Worm (Caenorhabditis elegans) whole organism, young adult: Measurements from ENCODE around the gene msp-50.
A peak's percentile ranks its signal among the peaks of the same experiment; 100 is the strongest.

Experiments used
- B0035.1 ChIP-seq: sonication (generic microtip); optimal IDR thresholded peaks from 2 replicates; lab custom pipeline; 2016; ENCODE audit warnings: missing genetic modification characterization, mild to moderate bottlenecking, missing compliant biosample characterization, missing genotype, missing genetic modification reagents
- B0336.3 ChIP-seq: fragments of 200-800 bp; sonication (Bioruptor generic); IDR thresholded peaks from 2 replicates; pipeline ENCODE4 v1.3.6; 2022; ENCODE audit warnings: missing genetic modification characterization, missing compliant biosample characterization
- C17E4.6 ChIP-seq: fragments of 200-800 bp; sonication (Bioruptor generic); IDR thresholded peaks from 2 replicates; pipeline ENCODE4 v1.3.6; 2022; ENCODE audit warnings: missing genetic modification reagents, missing genetic modification characterization, missing compliant biosample characterization
- F22D6.2 ChIP-seq: sonication (generic microtip); optimal IDR thresholded peaks from 2 replicates; lab custom pipeline; 2016; ENCODE audit warnings: mild to moderate bottlenecking, missing genetic modification characterization, missing compliant biosample characterization
- F49E8.2 ChIP-seq: sonication (generic microtip); optimal IDR thresholded peaks from 3 replicates; lab custom pipeline; 2017; ENCODE audit warnings: missing genetic modification characterization, mild to moderate bottlenecking, missing compliant biosample characterization, antibody characterized with exemption, moderate library complexity; ENCODE audit not compliant: insufficient read depth
- F57A8.1 ChIP-seq: fragments of 200-800 bp; sonication (Bioruptor generic); optimal IDR thresholded peaks from 2 replicates; lab custom pipeline; 2018; ENCODE audit warnings: mild to moderate bottlenecking, missing genetic modification characterization, moderate library complexity, missing compliant biosample characterization
- K11D2.4 ChIP-seq: fragments of 200-800 bp; sonication (Bioruptor generic); IDR thresholded peaks from 2 replicates; pipeline ENCODE4 v1.3.6; 2022; ENCODE audit warnings: missing genetic modification reagents, missing genetic modification characterization, missing compliant biosample characterization
- K12H6.12 ChIP-seq: fragments of 200-800 bp; sonication (Bioruptor generic); optimal IDR thresholded peaks from 2 replicates; lab custom pipeline; 2018; ENCODE audit warnings: mild to moderate bottlenecking, missing genetic modification characterization, missing compliant biosample characterization
- Y53G8AR.9 ChIP-seq: fragments of 200-800 bp; sonication (Bioruptor generic); conservative IDR thresholded peaks from 2 replicates; pipeline ENCODE4 v1.3.6; 2022; ENCODE audit warnings: missing genetic modification reagents, missing genetic modification characterization, missing compliant biosample characterization
- Y56A3A.18 ChIP-seq: fragments of 200-800 bp; sonication (Bioruptor generic); IDR thresholded peaks from 2 replicates; pipeline ENCODE4 v1.3.6; 2022; ENCODE audit warnings: missing genetic modification reagents, missing genetic modification characterization, missing compliant biosample characterization
- Y67H2A.10 ChIP-seq: fragments of 200-800 bp; sonication (Bioruptor generic); conservative IDR thresholded peaks from 2 replicates; pipeline ENCODE4 v1.3.6; 2022; ENCODE audit warnings: missing genetic modification reagents, missing genetic modification characterization, missing compliant biosample characterization
- Y95B8A.8 ChIP-seq: fragments of 200-800 bp; sonication (Bioruptor generic); IDR thresholded peaks from 2 replicates; pipeline ENCODE4 v1.3.6; 2022; ENCODE audit warnings: missing genetic modification reagents, missing genetic modification characterization, missing compliant biosample characterization
- atf-7 ChIP-seq: sonication (generic microtip); optimal IDR thresholded peaks from 2 replicates; lab custom pipeline; 2017; ENCODE audit warnings: mild to moderate bottlenecking, missing genetic modification characterization, missing compliant biosample characterization
- attf-6 ChIP-seq: fragments of 200-800 bp; sonication (Bioruptor generic); IDR thresholded peaks from 2 replicates; pipeline ENCODE4 v1.3.6; 2022; ENCODE audit warnings: missing genetic modification reagents, missing genetic modification characterization, missing compliant biosample characterization
- bed-1 ChIP-seq: fragments of 200-800 bp; sonication (Bioruptor generic); IDR thresholded peaks from 2 replicates; pipeline ENCODE4 v1.3.6; 2022; ENCODE audit warnings: missing genetic modification reagents, missing genetic modification characterization, missing compliant biosample characterization
- cebp-1 ChIP-seq, 2 experiments: fragments of 200-800 bp in 1 of 2; sonication (Bioruptor generic) in 1 of 2; sonication (generic microtip) in 1 of 2; IDR thresholded peaks in 1 of 2; optimal IDR thresholded peaks in 1 of 2; 2 replicates each; pipeline versions ENCODE4 v1.3.6 to Lab custom; 2017 to 2022; ENCODE audit warnings: missing compliant biosample characterization in 2 of 2, missing genetic modification characterization in 2 of 2, mild to moderate bottlenecking in 1 of 2, missing genetic modification reagents in 1 of 2, moderate library complexity in 1 of 2
- chd-7 ChIP-seq: sonication (generic microtip); optimal IDR thresholded peaks from 2 replicates; lab custom pipeline; 2016; ENCODE audit warnings: mild to moderate bottlenecking, missing genetic modification characterization, moderate library complexity, missing compliant biosample characterization
- dox-1 ChIP-seq: fragments of 200-800 bp; sonication (Bioruptor generic); IDR thresholded peaks from 2 replicates; pipeline ENCODE4 v1.3.6; 2022; ENCODE audit warnings: missing genetic modification reagents, missing genetic modification characterization, missing compliant biosample characterization
- efl-1 ChIP-seq: fragments of 150-350 bp; optimal IDR thresholded peaks from 2 replicates; lab custom pipeline; 2014; ENCODE audit warnings: missing biosample characterization, missing genetic modification reagents, missing genetic modification characterization
- egrh-3 ChIP-seq: fragments of 200-800 bp; sonication (Bioruptor generic); IDR thresholded peaks from 2 replicates; pipeline ENCODE4 v1.3.6; 2022; ENCODE audit warnings: missing genetic modification reagents, missing genetic modification characterization, missing compliant biosample characterization
- ets-4 ChIP-seq: fragments of 200-800 bp; sonication (Bioruptor generic); optimal IDR thresholded peaks from 2 replicates; lab custom pipeline; 2018; ENCODE audit warnings: mild to moderate bottlenecking, missing genetic modification characterization, missing compliant biosample characterization
- fkh-3 ChIP-seq: sonication (generic microtip); optimal IDR thresholded peaks from 2 replicates; lab custom pipeline; 2016; ENCODE audit warnings: mild to moderate bottlenecking, missing genetic modification characterization, missing compliant biosample characterization
- hmg-20 ChIP-seq: fragments of 200-800 bp; sonication (Bioruptor generic); IDR thresholded peaks from 2 replicates; pipeline ENCODE4 v1.3.6; 2022; ENCODE audit warnings: missing genetic modification reagents, missing genetic modification characterization, missing compliant biosample characterization
- hsf-1 ChIP-seq: fragments of 200-800 bp; sonication (Bioruptor generic); IDR thresholded peaks from 2 replicates; pipeline ENCODE4 v1.3.6; 2022; ENCODE audit warnings: missing genetic modification reagents, missing genetic modification characterization, missing compliant biosample characterization
- let-607 ChIP-seq, 2 experiments: fragments of 200-800 bp in 1 of 2; sonication (Bioruptor generic) in 1 of 2; sonication (generic microtip) in 1 of 2; optimal IDR thresholded peaks; 2 replicates each; lab custom pipeline; 2016 to 2018; ENCODE audit warnings: mild to moderate bottlenecking in 2 of 2, missing compliant biosample characterization in 2 of 2, missing genetic modification characterization in 2 of 2, moderate library complexity in 2 of 2, missing genotype in 1 of 2
- lir-1 ChIP-seq: fragments of 200-800 bp; sonication (Bioruptor generic); conservative IDR thresholded peaks from 2 replicates; pipeline ENCODE4 v1.3.6; 2022; ENCODE audit warnings: missing genetic modification reagents, missing genetic modification characterization, missing compliant biosample characterization
- nhr-27 ChIP-seq: fragments of 200-800 bp; sonication (Bioruptor generic); optimal IDR thresholded peaks from 2 replicates; lab custom pipeline; 2018; ENCODE audit warnings: mild to moderate bottlenecking, missing genetic modification characterization, moderate library complexity, missing compliant biosample characterization
- nhr-80 ChIP-seq: sonication (generic microtip); optimal IDR thresholded peaks from 2 replicates; lab custom pipeline; 2016; ENCODE audit warnings: missing genetic modification characterization, missing compliant biosample characterization
- nhr-90 ChIP-seq: sonication (generic microtip); optimal IDR thresholded peaks from 2 replicates; lab custom pipeline; 2016; ENCODE audit warnings: missing genotype, mild to moderate bottlenecking, missing genetic modification characterization, missing compliant biosample characterization
- pbrm-1 ChIP-seq: fragments of 200-800 bp; sonication (Bioruptor generic); IDR thresholded peaks from 2 replicates; pipeline ENCODE4 v1.3.6; 2022; ENCODE audit warnings: missing genetic modification reagents, missing genetic modification characterization, missing compliant biosample characterization
- rec-8 ChIP-seq, 2 experiments: sonication (generic microtip); optimal IDR thresholded peaks; 2 replicates each; lab custom pipeline; 2016; ENCODE audit warnings: mild to moderate bottlenecking in 2 of 2, missing genetic modification characterization in 2 of 2, missing genetic modification reagents in 2 of 2, missing genotype in 2 of 2, missing biosample characterization in 1 of 2, missing compliant biosample characterization in 1 of 2, moderate library complexity in 1 of 2
- rpc-1 ChIP-seq, 2 experiments: fragments of 150-350 bp in 1 of 2; sonication (generic microtip) in 1 of 2; optimal IDR thresholded peaks; 2 replicates each; lab custom pipeline; 2014 to 2018; ENCODE audit warnings: missing biosample characterization in 1 of 2, missing genetic modification characterization in 1 of 2, missing genetic modification reagents in 1 of 2, missing genotype in 1 of 2
- snpc-1.3 ChIP-seq: sonication (generic microtip); optimal IDR thresholded peaks from 2 replicates; lab custom pipeline; 2017; ENCODE audit warnings: missing genetic modification characterization, mild to moderate bottlenecking, missing compliant biosample characterization, antibody characterized with exemption, moderate library complexity, missing genotype, missing genetic modification reagents; ENCODE audit not compliant: insufficient read depth
- tbp1 ChIP-seq: fragments of 200-800 bp; sonication (Bioruptor generic); optimal IDR thresholded peaks from 2 replicates; lab custom pipeline; 2018; ENCODE audit warnings: mild to moderate bottlenecking, missing genetic modification characterization, missing compliant biosample characterization
- tbx-9 ChIP-seq: sonication (generic microtip); optimal IDR thresholded peaks from 2 replicates; lab custom pipeline; 2016; ENCODE audit warnings: borderline replicate concordance, missing genetic modification characterization, inconsistent platforms, missing compliant biosample characterization
- unc-130 ChIP-seq: sonication (generic microtip); optimal IDR thresholded peaks from 2 replicates; lab custom pipeline; 2016; ENCODE audit warnings: missing genetic modification reagents, missing genetic modification characterization, missing compliant biosample characterization
- zim-3 ChIP-seq: sonication (generic microtip); optimal IDR thresholded peaks from 2 replicates; lab custom pipeline; 2017; ENCODE audit warnings: mild to moderate bottlenecking, missing genetic modification characterization, moderate library complexity, missing compliant biosample characterization
- ztf-22 ChIP-seq: fragments of 200-800 bp; sonication (Bioruptor generic); optimal IDR thresholded peaks from 2 replicates; lab custom pipeline; 2018; ENCODE audit warnings: mild to moderate bottlenecking, missing genetic modification characterization, moderate library complexity, missing compliant biosample characterization
- ztf-3 ChIP-seq: fragments of 200-800 bp; sonication (Bioruptor generic); optimal IDR thresholded peaks from 2 replicates; lab custom pipeline; 2018; ENCODE audit warnings: mild to moderate bottlenecking, missing genetic modification characterization, missing compliant biosample characterization

Gene msp-50

ce11 chrII:5201922-5202562 lies 2.4 kb downstream of the msp-50 start (continued):
- no peak for TF ChIP-seq F49E8.2
- TF ChIP-seq nhr-27 (tag; lab: Kevin White, UChicago), result no peak
- TF ChIP-seq tbx-9 (tag; lab: Kevin White, UChicago), result no peak
- peak; percentile 85 for TF ChIP-seq ztf-22
- no peak for TF ChIP-seq C17E4.6 (GFP tag; lab: Robert Waterston, UW)
- TF ChIP-seq nhr-80 (tag; lab: Kevin White, UChicago), result peak; percentile 96
- peak; percentile 40 for TF ChIP-seq tbp1 (GFP tag; lab: Kevin White, UChicago)
- TF ChIP-seq hmg-20 (GFP tag; lab: Robert Waterston, UW), result no peak
- peak; percentile 57 for TF ChIP-seq nhr-90
- peak; percentile 64 for TF ChIP-seq chd-7 (tag; lab: Kevin White, UChicago)
- TF ChIP-seq Y67H2A.10 (GFP tag; lab: Robert Waterston, UW), result no peak
- no peak for TF ChIP-seq dox-1
- TF ChIP-seq atf-7 (tag; lab: Kevin White, UChicago), result peak; percentile 84
- peak; percentile 21 to 73 for TF ChIP-seq let-607 (tag; optimal IDR thresholded peaks at IDR 0.05; lab: Kevin White, UChicago)
- no peak for TF ChIP-seq B0035.1 (tag; lab: Kevin White, UChicago)
- no peak for TF ChIP-seq unc-130 (GFP tag; lab: Kevin White, UChicago)
- TF ChIP-seq F22D6.2 (tag; lab: Kevin White, UChicago), result no peak
- TF ChIP-seq B0336.3 (GFP tag; lab: Robert Waterston, UW), result peak; percentile 45; the same call in 1 of the 2 replicates
- no peak for TF ChIP-seq rec-8 (tag; optimal IDR thresholded peaks at IDR 0.05; lab: Kevin White, UChicago)
- TF ChIP-seq fkh-3 (tag; lab: Kevin White, UChicago), result no peak

- TF ChIP-seq ets-4 (GFP tag; lab: Kevin White, UChicago), result no peak
- peak; percentile 47 for TF ChIP-seq nhr-80 (tag; lab: Kevin White, UChicago)
- no peak for TF ChIP-seq ztf-3
- no peak for TF ChIP-seq efl-1
- TF ChIP-seq bed-1 (GFP tag; lab: Robert Waterston, UW), result no peak
- no peak for TF ChIP-seq K11D2.4 (GFP tag; lab: Robert Waterston, UW)
- peak; percentile 44; the same call in 1 of the 2 replicates for TF ChIP-seq cebp-1 (GFP tag; IDR thresholded peaks at IDR 0.05; lab: Robert Waterston, UW)
- peak; percentile 64 for TF ChIP-seq cebp-1 (tag; optimal IDR thresholded peaks at IDR 0.05; lab: Kevin White, UChicago)
- no peak for TF ChIP-seq hsf-1 (GFP tag; lab: Robert Waterston, UW)
These were observed 3.3 kb downstream of the msp-50 start, which contains the start of gene ampd-1 for ce11 chrII:5202930-5203329. Gene ampd-1 (plus strand): TSS chrII:5203322.

ce11 chrII:5205286-5205685 lies 5.7 kb downstream of the msp-50 start:
- TF ChIP-seq egrh-3 (GFP tag; lab: Robert Waterston, UW), result no peak
- no peak for TF ChIP-seq Y95B8A.8 (GFP tag; lab: Robert Waterston, UW)
- TF ChIP-seq rpc-1 (optimal IDR thresholded peaks at IDR 0.05; lab: Kevin White, UChicago), result no peak
- no peak for TF ChIP-seq rpc-1 (tag; optimal IDR thresholded peaks at IDR 0.05; lab: Kevin White, UChicago)
- no peak for TF ChIP-seq K12H6.12
- no peak for TF ChIP-seq F49E8.2
- TF ChIP-seq Y53G8AR.9 (GFP tag; lab: Robert Waterston, UW), result no peak
- TF ChIP-seq pbrm-1 (GFP tag; lab: Robert Waterston, UW), result no peak
- TF ChIP-seq zim-3 (tag; lab: Kevin White, UChicago), result no peak
- TF ChIP-seq lir-1 (GFP tag; lab: Robert Waterston, UW), result no peak
- TF ChIP-seq cebp-1 (GFP tag; IDR thresholded peaks at IDR 0.05; lab: Robert Waterston, UW), result no peak
- no peak for TF ChIP-seq cebp-1 (tag; optimal IDR thresholded peaks at IDR 0.05; lab: Kevin White, UChicago)
- no peak for TF ChIP-seq F57A8.1
- TF ChIP-seq snpc-1.3 (tag; lab: Kevin White, UChicago), result no peak
- no peak for TF ChIP-seq hmg-20 (GFP tag; lab: Robert Waterston, UW)
- TF ChIP-seq attf-6 (GFP tag; lab: Robert Waterston, UW), result no peak
- no peak for TF ChIP-seq Y56A3A.18
- TF ChIP-seq, all 124 proteins: peak for 0
